Worm (Caenorhabditis elegans): ENCODE measurements around the gene ins-14.

ins-14 gene

ce11 chrII:6709680-6710079 lies 35.9 kb downstream of the ins-14 start:
- TF ChIP-seq ets-7 (tag; optimal IDR thresholded peaks at IDR 0.05) (no peak), tbx-11 (GFP tag; IDR thresholded peaks at IDR 0.05) (no peak), B0310.2 (tag; optimal IDR thresholded peaks at IDR 0.05) (no peak), flt-1 (GFP tag; IDR thresholded peaks at IDR 0.05) (no peak), hmg-4 (GFP tag; optimal IDR thresholded peaks at IDR 0.05) (no peak), pes-1 (GFP tag; IDR thresholded peaks at IDR 0.05) (no peak), hmbx-1 (tag; optimal IDR thresholded peaks at IDR 0.05) (no peak), tbx-37 (GFP tag; conservative IDR thresholded peaks at IDR 0.05) (no peak), aly-1 (tag; optimal IDR thresholded peaks at IDR 0.05) (no peak), F13C5.2 (tag; optimal IDR thresholded peaks at IDR 0.05) (no peak), ama-1 (optimal IDR thresholded peaks at IDR 0.05) (no peak), hnd-1 (tag; optimal IDR thresholded peaks at IDR 0.05) (no peak), ceh-36 (tag; optimal IDR thresholded peaks at IDR 0.05) (no peak), ceh-13 (GFP tag; optimal IDR thresholded peaks at IDR 0.05) (no peak)

ce11 chrII:6708980-6709379 lies 36.6 kb downstream of the ins-14 start:
- no peak for TF ChIP-seq pes-1 (GFP tag; IDR thresholded peaks at IDR 0.05)
- no peak for TF ChIP-seq ceh-36 (tag; optimal IDR thresholded peaks at IDR 0.05)
- no peak for TF ChIP-seq aly-1 (tag; optimal IDR thresholded peaks at IDR 0.05)
- no peak for TF ChIP-seq tra-4 (tag; optimal IDR thresholded peaks at IDR 0.05)
- TF ChIP-seq hmg-4 (GFP tag; optimal IDR thresholded peaks at IDR 0.05) = no peak
- TF ChIP-seq tbx-37 (GFP tag; conservative IDR thresholded peaks at IDR 0.05) = no peak
- no peak for TF ChIP-seq sea-1 (GFP tag; conservative IDR thresholded peaks at IDR 0.05)
- TF ChIP-seq hnd-1 (tag; optimal IDR thresholded peaks at IDR 0.05) = no peak
- no peak for TF ChIP-seq flt-1 (GFP tag; IDR thresholded peaks at IDR 0.05)
- TF ChIP-seq hmbx-1 (tag; optimal IDR thresholded peaks at IDR 0.05) = no peak
- TF ChIP-seq tbx-11 (GFP tag; IDR thresholded peaks at IDR 0.05) = no peak
- TF ChIP-seq ceh-13 (GFP tag; optimal IDR thresholded peaks at IDR 0.05) = no peak
- TF ChIP-seq ama-1 (optimal IDR thresholded peaks at IDR 0.05) = no peak
- TF ChIP-seq B0310.2 (tag; optimal IDR thresholded peaks at IDR 0.05) = no peak
- no peak for TF ChIP-seq scrt-1 (GFP tag; IDR thresholded peaks at IDR 0.05)
- no peak for TF ChIP-seq ets-7 (tag; optimal IDR thresholded peaks at IDR 0.05)
- no peak for TF ChIP-seq F13C5.2 (tag; optimal IDR thresholded peaks at IDR 0.05)

ce11 chrII:6707496-6708260 lies 37.9 kb downstream of the ins-14 start:
- TF ChIP-seq ceh-13 (GFP tag; optimal IDR thresholded peaks at IDR 0.05) (no peak), tbx-11 (GFP tag; IDR thresholded peaks at IDR 0.05) (no peak), tbx-37 (GFP tag; conservative IDR thresholded peaks at IDR 0.05) (no peak), aly-1 (tag; optimal IDR thresholded peaks at IDR 0.05) (no peak), ama-1 (optimal IDR thresholded peaks at IDR 0.05) (no peak), F13C5.2 (tag; optimal IDR thresholded peaks at IDR 0.05) (no peak), pes-1 (GFP tag; IDR thresholded peaks at IDR 0.05) (no peak), hnd-1 (tag; optimal IDR thresholded peaks at IDR 0.05) (no peak), flt-1 (GFP tag; IDR thresholded peaks at IDR 0.05) (no peak), sea-1 (GFP tag; conservative IDR thresholded peaks at IDR 0.05) (no peak), ceh-36 (tag; optimal IDR thresholded peaks at IDR 0.05) (no peak), B0310.2 (tag; optimal IDR thresholded peaks at IDR 0.05) (no peak), hmbx-1 (tag; optimal IDR thresholded peaks at IDR 0.05) (no peak), tra-4 (tag; optimal IDR thresholded peaks at IDR 0.05) (no peak), hmg-4 (GFP tag; optimal IDR thresholded peaks at IDR 0.05) (no peak), scrt-1 (GFP tag; IDR thresholded peaks at IDR 0.05) (no peak)

- no peak for TF ChIP-seq ets-7 (tag; optimal IDR thresholded peaks at IDR 0.05)
- no peak for TF ChIP-seq aly-1 (tag; optimal IDR thresholded peaks at IDR 0.05)
Measured at ce11 chrII:6706552-6707091, 39.0 kb downstream of the ins-14 start.

ce11 chrII:6705593-6706228 lies 39.9 kb downstream of the ins-14 start, which contains the start of gene rpy-1:
Gene rpy-1 (minus strand): TSS chrII:6705643.
- TF ChIP-seq aly-1 (tag; optimal IDR thresholded peaks at IDR 0.05) (no peak), F13C5.2 (tag; optimal IDR thresholded peaks at IDR 0.05) (no peak), tra-4 (tag; optimal IDR thresholded peaks at IDR 0.05) (no peak), sea-1 (GFP tag; conservative IDR thresholded peaks at IDR 0.05) (no peak), scrt-1 (GFP tag; IDR thresholded peaks at IDR 0.05) (no peak), ceh-36 (tag; optimal IDR thresholded peaks at IDR 0.05) (no peak), ama-1 (optimal IDR thresholded peaks at IDR 0.05) (no peak), pes-1 (GFP tag; IDR thresholded peaks at IDR 0.05) (no peak), ceh-13 (GFP tag; optimal IDR thresholded peaks at IDR 0.05) (no peak)

- TF ChIP-seq scrt-1 (GFP tag; IDR thresholded peaks at IDR 0.05) = no peak
- TF ChIP-seq tra-4 (tag; optimal IDR thresholded peaks at IDR 0.05) = no peak
- TF ChIP-seq F13C5.2 (tag; optimal IDR thresholded peaks at IDR 0.05) = no peak
- TF ChIP-seq aly-1 (tag; optimal IDR thresholded peaks at IDR 0.05) = no peak
- TF ChIP-seq tbx-11 (GFP tag; IDR thresholded peaks at IDR 0.05) = no peak
- TF ChIP-seq sea-1 (GFP tag; conservative IDR thresholded peaks at IDR 0.05) = no peak
- TF ChIP-seq ceh-36 (tag; optimal IDR thresholded peaks at IDR 0.05) = no peak
- no peak for TF ChIP-seq hnd-1 (tag; optimal IDR thresholded peaks at IDR 0.05)
- no peak for TF ChIP-seq tbx-37 (GFP tag; conservative IDR thresholded peaks at IDR 0.05)
- TF ChIP-seq pes-1 (GFP tag; IDR thresholded peaks at IDR 0.05) = no peak
- TF ChIP-seq ets-7 (tag; optimal IDR thresholded peaks at IDR 0.05) = no peak
- no peak for TF ChIP-seq hmbx-1 (tag; optimal IDR thresholded peaks at IDR 0.05)
- TF ChIP-seq hmg-4 (GFP tag; optimal IDR thresholded peaks at IDR 0.05) = no peak
- no peak for TF ChIP-seq flt-1 (GFP tag; IDR thresholded peaks at IDR 0.05)
Measured at ce11 chrII:6701497-6701896, 44.1 kb downstream of the ins-14 start, which contains the start of gene C18H9.6. Gene C18H9.6 (minus strand): TSS chrII:6701625.

ce11 chrII:6698784-6699183 lies 46.8 kb downstream of the ins-14 start, which contains the start of gene C18H9.1:
Gene C18H9.1 (plus strand): TSS chrII:6699084.
- TF ChIP-seq ets-7 (tag; optimal IDR thresholded peaks at IDR 0.05) (no peak), ama-1 (optimal IDR thresholded peaks at IDR 0.05) (no peak), flt-1 (GFP tag; IDR thresholded peaks at IDR 0.05) (no peak), F13C5.2 (tag; optimal IDR thresholded peaks at IDR 0.05) (no peak), tbx-11 (GFP tag; IDR thresholded peaks at IDR 0.05) (no peak), hnd-1 (tag; optimal IDR thresholded peaks at IDR 0.05) (no peak), ceh-13 (GFP tag; optimal IDR thresholded peaks at IDR 0.05) (no peak), sea-1 (GFP tag; conservative IDR thresholded peaks at IDR 0.05) (no peak), scrt-1 (GFP tag; IDR thresholded peaks at IDR 0.05) (no peak), ceh-36 (tag; optimal IDR thresholded peaks at IDR 0.05) (no peak), tbx-37 (GFP tag; conservative IDR thresholded peaks at IDR 0.05) (no peak), aly-1 (tag; optimal IDR thresholded peaks at IDR 0.05) (no peak), hmbx-1 (tag; optimal IDR thresholded peaks at IDR 0.05) (no peak), pes-1 (GFP tag; IDR thresholded peaks at IDR 0.05) (no peak), hmg-4 (GFP tag; optimal IDR thresholded peaks at IDR 0.05) (no peak), B0310.2 (tag; optimal IDR thresholded peaks at IDR 0.05) (no peak), tra-4 (tag; optimal IDR thresholded peaks at IDR 0.05) (no peak)
